Fruit fly (Drosophila melanogaster) Kc167 (cell line): ENCODE results near the gene CG6569.

ENCODE experiments used
- Myc ChIP-seq: fragments of >200 bp; optimal IDR thresholded peaks from 2 replicates; lab custom pipeline; 2017; ENCODE audit warnings: missing external identifiers
- Sin3A ChIP-seq: fragments of >200 bp; optimal IDR thresholded peaks from 2 replicates; lab custom pipeline; 2018; ENCODE audit warnings: missing external identifiers
- h ChIP-seq: fragments of >200 bp; optimal IDR thresholded peaks from 3 replicates; lab custom pipeline; 2018; ENCODE audit warnings: missing external identifiers
- insv ChIP-seq: fragments of >200 bp; optimal IDR thresholded peaks from 3 replicates; lab custom pipeline; 2018; ENCODE audit warnings: missing external identifiers
- psq ChIP-seq: fragments of >200 bp; optimal IDR thresholded peaks from 2 replicates; lab custom pipeline; 2017; ENCODE audit warnings: missing external identifiers
- ttk ChIP-seq: sonication (Bioruptor generic); optimal IDR thresholded peaks from 2 replicates; lab custom pipeline; 2017; ENCODE audit warnings: missing external identifiers

Gene CG6569

dm6 chr3R:21835388-21836200 is 32.1 kb downstream of the CG6569 start:
- TF ChIP-seq Sin3A: no peak
- TF ChIP-seq psq (lab: Kevin White, UChicago): no peak
- no peak for TF ChIP-seq ttk (lab: Kevin White, UChicago)
- TF ChIP-seq insv (lab: Kevin White, UChicago): no peak
- no peak for TF ChIP-seq h (lab: Kevin White, UChicago)
- no peak for TF ChIP-seq Myc (lab: Kevin White, UChicago)

DNA sequence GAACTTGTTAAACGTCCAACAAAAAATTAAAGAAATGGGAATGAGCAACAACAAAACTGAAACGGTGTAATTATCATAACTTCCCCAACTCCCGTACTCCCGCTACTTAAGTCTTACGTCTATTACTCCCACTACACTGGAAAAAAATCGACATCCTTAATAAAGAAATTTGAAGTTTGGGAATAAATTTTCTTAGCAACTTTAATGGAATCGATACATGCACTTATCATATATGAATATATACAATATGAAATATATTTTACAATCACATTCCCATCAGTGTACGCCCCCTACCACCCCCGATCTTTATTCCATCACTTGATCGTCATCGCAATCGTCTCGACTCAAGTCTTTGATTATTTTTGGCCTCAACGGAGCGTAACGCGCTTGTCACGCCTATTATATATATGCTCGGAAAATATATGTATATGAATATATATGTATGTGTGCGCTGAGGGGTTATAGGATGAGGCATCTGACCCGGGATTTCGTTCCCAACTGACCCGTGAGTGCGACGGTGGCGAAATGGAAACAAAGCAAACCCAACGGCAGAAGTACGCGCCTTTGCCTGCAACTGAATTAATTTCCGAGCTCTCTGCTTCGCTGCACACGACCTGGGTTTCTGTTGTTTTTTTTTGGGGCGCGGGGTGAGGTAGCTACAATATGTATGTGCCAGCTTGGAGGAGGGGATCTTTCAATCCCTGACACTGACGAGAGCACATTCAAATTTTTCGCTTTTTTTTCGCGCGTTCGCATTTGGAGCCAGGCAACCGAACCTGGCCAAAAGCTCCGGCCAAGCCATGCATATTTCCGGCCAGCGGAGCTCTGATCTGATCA is 33.3 kb downstream of the CG6569 start:
- no peak for TF ChIP-seq insv (lab: Kevin White, UChicago)
- no peak for TF ChIP-seq ttk (lab: Kevin White, UChicago)
- TF ChIP-seq Sin3A: no peak
- no peak for TF ChIP-seq psq (lab: Kevin White, UChicago)
- TF ChIP-seq Myc (lab: Kevin White, UChicago): no peak
- TF ChIP-seq h (lab: Kevin White, UChicago): no peak

dm6 chr3R:21832203-21832602 is 35.5 kb downstream of the CG6569 start, which contains the start of gene Gr93a:
Gr93a (plus strand) TSS chr3R:21832503.
- TF ChIP-seq Sin3A: no peak
- no peak for TF ChIP-seq h (lab: Kevin White, UChicago)
- TF ChIP-seq Myc (lab: Kevin White, UChicago): no peak
- no peak for TF ChIP-seq insv (lab: Kevin White, UChicago)
- TF ChIP-seq psq (lab: Kevin White, UChicago): no peak
- TF ChIP-seq ttk (lab: Kevin White, UChicago): no peak

- TF ChIP-seq h (lab: Kevin White, UChicago): no peak
- no peak for TF ChIP-seq ttk (lab: Kevin White, UChicago)
- TF ChIP-seq insv (lab: Kevin White, UChicago): no peak
- no peak for TF ChIP-seq Sin3A
- TF ChIP-seq Myc (lab: Kevin White, UChicago): no peak
- TF ChIP-seq psq (lab: Kevin White, UChicago): no peak
Observed at dm6 chr3R:21831040-21831439, 36.7 kb downstream of the CG6569 start.

DNA sequence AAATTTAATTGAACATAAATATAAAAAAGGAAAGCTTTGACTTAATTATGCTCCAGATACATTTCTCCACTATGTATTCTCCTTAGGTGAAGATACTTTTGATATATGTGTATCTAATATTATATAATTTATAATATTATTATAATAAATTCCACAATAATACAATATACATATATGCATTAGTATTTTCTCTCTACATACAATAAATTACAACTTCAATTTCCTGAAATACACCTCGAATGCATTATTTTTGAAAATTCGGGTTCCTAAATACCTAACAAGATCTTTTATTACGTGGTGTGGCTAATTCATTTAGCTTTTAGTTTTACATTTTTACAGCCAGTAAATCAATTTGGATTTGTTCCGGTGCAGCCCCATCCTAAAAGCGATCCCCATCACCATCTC is 37.4 kb downstream of the CG6569 start:
- TF ChIP-seq h (lab: Kevin White, UChicago) (no peak), insv (lab: Kevin White, UChicago) (no peak), Sin3A (no peak), Myc (lab: Kevin White, UChicago) (no peak), ttk (lab: Kevin White, UChicago) (no peak), psq (lab: Kevin White, UChicago) (no peak)

dm6 chr3R:21829487-21829957 is 38.2 kb downstream of the CG6569 start:
- no peak for TF ChIP-seq ttk (lab: Kevin White, UChicago)
- TF ChIP-seq h (lab: Kevin White, UChicago): no peak
- no peak for TF ChIP-seq Myc (lab: Kevin White, UChicago)

DNA sequence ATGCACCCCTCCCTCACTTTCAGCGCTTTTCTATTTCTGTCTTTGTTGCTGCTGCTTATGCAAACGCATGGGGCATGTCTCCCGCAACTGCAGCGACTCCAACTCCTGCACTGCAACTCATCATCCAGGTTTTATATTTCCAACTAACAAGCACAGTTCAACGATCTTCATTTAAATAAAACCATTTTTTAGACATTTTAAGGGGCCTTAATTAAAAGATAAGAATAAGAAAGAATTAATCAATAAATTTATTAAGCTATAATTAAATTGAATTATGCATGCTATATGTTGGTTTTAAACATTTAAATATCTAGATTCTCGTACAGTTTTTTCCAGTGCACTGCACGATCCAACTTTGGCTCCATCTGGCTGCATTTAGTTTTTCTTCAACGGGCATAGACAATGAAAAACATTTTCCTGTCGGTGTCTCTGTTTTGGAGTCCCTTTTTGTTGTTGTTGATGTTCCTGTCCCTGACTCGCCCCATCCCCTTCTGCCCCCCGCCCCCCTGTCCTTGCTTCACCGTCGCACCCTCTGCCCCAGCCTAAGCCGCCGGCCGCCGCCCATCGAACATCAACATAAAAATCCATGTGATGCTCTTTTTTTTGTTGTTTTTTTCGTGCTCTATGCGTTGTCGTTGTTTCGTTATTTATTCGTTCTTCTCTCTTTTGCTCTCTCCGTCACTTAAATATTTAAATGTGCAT is 38.8 kb downstream of the CG6569 start:
- TF ChIP-seq Sin3A (no peak), Myc (lab: Kevin White, UChicago) (no peak), ttk (lab: Kevin White, UChicago) (no peak), h (lab: Kevin White, UChicago) (no peak), psq (lab: Kevin White, UChicago) (no peak), insv (lab: Kevin White, UChicago) (no peak)

DNA sequence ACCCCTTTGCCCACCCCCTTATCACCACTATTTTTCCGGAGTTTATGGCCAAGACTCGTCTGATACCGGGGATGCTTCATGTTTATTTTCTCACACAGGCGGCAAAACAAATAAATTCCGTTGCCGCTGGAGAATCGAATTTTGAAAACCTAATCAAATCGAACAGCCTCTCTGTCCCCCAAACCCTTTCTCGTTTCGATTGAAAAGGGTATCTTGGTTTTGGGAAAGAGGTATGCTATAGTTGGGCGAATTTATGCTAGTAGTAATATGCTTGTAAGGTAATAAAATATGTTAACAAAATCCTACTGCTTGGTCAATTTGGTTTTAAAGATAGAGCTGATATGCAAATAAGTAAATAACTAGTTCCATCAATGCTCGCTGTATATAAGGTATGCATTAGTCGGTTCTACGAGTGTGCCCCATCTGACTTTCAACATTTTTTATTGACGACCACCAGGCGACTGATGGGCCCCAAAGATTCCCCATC is 39.6 kb downstream of the CG6569 start:
- no peak for TF ChIP-seq h (lab: Kevin White, UChicago)
- no peak for TF ChIP-seq Sin3A
- no peak for TF ChIP-seq ttk (lab: Kevin White, UChicago)
- TF ChIP-seq insv (lab: Kevin White, UChicago): no peak

DNA sequence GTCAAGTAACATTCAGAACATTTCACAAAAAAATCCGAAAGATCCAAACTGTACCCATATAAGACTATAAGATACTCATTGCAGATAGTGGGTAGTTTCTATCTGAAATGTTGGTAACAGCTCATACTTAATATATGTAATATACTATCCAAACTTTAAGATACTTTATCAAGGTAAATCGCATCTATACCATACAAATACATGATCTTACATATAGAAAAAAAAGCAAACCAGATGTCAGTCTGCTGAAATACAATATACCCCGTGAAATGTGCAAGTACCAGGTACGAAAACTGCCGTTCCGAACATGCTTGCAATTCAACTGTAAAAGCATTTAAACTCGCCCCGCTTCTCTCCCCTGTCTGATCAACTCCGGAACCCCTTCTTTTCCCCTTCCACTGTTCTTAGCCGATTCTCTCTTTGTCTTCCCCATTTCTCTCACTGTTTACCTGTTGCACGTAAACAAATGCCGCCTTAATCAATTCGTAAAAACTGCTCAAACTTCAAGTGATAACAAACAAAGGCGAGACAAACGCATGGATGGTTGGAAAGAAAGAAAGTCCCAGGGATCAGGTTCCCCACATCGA is 40.2 kb downstream of the CG6569 start:
- TF ChIP-seq psq (lab: Kevin White, UChicago) (no peak), Sin3A (no peak), ttk (lab: Kevin White, UChicago) (no peak), Myc (lab: Kevin White, UChicago) (no peak), h (lab: Kevin White, UChicago) (no peak), insv (lab: Kevin White, UChicago) (no peak)

DNA sequence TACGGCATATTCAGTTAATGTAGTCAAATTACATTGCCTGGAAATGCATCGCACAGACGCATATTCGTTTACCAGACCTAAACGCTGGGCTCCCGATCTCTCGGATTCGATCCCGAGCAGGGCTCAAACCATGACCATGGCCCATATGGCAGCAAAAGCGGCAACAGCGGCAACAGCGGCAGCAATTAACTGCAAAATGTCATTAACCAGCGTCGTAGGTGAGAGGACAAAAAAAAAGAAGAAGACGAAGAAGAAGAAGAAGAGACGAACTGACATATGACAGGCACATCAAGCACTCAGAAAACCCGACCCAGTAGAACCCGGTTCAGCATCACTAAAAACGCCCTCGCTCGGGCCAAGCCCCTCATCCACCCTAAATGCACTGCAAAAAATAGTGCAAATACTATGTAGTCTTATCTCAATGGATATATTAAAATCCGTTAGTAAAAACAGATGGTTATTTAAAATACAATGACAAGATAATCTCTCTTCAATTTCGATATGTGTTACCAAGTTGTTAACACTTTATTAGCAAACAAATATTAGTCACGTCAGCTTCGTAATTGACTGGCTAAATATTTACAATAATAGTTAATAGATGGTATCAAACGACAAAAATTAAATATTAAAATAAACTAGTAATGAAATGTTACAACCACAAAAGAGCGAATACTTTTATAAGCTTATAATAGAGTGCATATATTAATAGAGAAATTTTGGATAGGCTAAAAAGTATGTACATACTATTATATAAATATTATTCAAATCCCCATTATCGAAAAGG is 41.8 kb downstream of the CG6569 start:
- no peak for TF ChIP-seq Myc (lab: Kevin White, UChicago)
- TF ChIP-seq ttk (lab: Kevin White, UChicago): no peak
- TF ChIP-seq Sin3A: no peak
- TF ChIP-seq insv (lab: Kevin White, UChicago): no peak
- no peak for TF ChIP-seq psq (lab: Kevin White, UChicago)
- no peak for TF ChIP-seq h (lab: Kevin White, UChicago)
